Fruit fly (Drosophila melanogaster): ENCODE data around the gene CG31142.
A peak's percentile ranks its signal among the peaks of the same experiment; 100 is the strongest.

Gene CG31142

DNA sequence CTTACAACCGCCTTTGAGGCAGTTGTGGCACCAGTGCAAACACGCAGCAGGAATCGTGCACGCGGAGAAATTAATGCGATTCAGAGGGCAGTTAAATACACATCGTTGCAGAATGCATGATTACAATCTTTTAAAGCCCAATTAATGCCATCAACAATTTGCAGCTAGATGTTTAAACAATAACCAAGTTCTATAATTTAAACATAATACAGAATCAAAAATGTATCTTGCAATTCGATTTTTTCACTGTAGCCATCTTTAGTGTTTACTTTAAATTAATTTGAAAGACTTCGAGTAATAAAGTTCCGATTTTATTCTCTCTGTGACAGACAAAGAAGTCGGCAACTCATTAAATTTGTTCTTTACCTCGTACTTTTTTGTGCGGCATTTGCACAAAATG is 13.1 kb upstream of the CG31142 start (continued):
- TF ChIP-seq zf30C (GFP tag; optimal IDR thresholded peaks at IDR 0.05) (no peak), CG11560 (tag; IDR thresholded peaks at IDR 0.05) (no peak), CG15011 (GFP tag; optimal IDR thresholded peaks at IDR 0.05) (no peak), CG17912 (GFP tag; optimal IDR thresholded peaks at IDR 0.05) (no peak), CG30403 (GFP tag; optimal IDR thresholded peaks at IDR 0.05) (peak; percentile 7), CG13624 (GFP tag; optimal IDR thresholded peaks at IDR 0.05) (no peak), Hr51 (GFP tag; optimal IDR thresholded peaks at IDR 0.05) (peak in 1 of 2 experiments; percentile 3), CG10147 (GFP tag; optimal IDR thresholded peaks at IDR 0.05) (no peak), CG1233 (GFP tag; optimal IDR thresholded peaks at IDR 0.05) (no peak), phol (tag; optimal IDR thresholded peaks at IDR 0.05) (no peak), Dad (GFP tag; optimal IDR thresholded peaks at IDR 0.05) (no peak), z (GFP tag; IDR thresholded peaks at IDR 0.05) (no peak), Camta (GFP tag; optimal IDR thresholded peaks at IDR 0.05) (no peak), CG15601 (tag; optimal IDR thresholded peaks at IDR 0.05) (no peak), Hmr (GFP tag; optimal IDR thresholded peaks at IDR 0.05) (no peak), sug (tag; optimal IDR thresholded peaks at IDR 0.05) (no peak), gsb (GFP tag; IDR thresholded peaks at IDR 0.05) (no peak), CG16813 (GFP tag; IDR thresholded peaks at IDR 0.05; ENCODE audit: partially characterized antibody) (no peak), lov (optimal IDR thresholded peaks at IDR 0.05) (no peak), lov (GFP tag; IDR thresholded peaks at IDR 0.05) (no peak), bcd (GFP tag; optimal IDR thresholded peaks at IDR 0.05) (no peak), Bgb (GFP tag; IDR thresholded peaks at IDR 0.05; ENCODE audit: partially characterized antibody) (no peak), Ptx1 (GFP tag; IDR thresholded peaks at IDR 0.05) (0 out of 2 replicates have a peak, but pooled peaks have one; percentile 24), CG4730 (GFP tag; IDR thresholded peaks at IDR 0.05) (no peak), CG8290 (GFP tag; optimal IDR thresholded peaks at IDR 0.05) (no peak), CG8290 (tag; optimal IDR thresholded peaks at IDR 0.05) (no peak), CG6683 (GFP tag; optimal IDR thresholded peaks at IDR 0.05) (no peak), Chrac-16 (GFP tag; optimal IDR thresholded peaks at IDR 0.05) (no peak), CG12391 (tag; optimal IDR thresholded peaks at IDR 0.05) (no peak), Aef1 (GFP tag; IDR thresholded peaks at IDR 0.05) (no peak), luna (GFP tag; optimal IDR thresholded peaks at IDR 0.05) (no peak), CG6791 (GFP tag; IDR thresholded peaks at IDR 0.05; ENCODE audit: partially characterized antibody) (no peak), ttk (GFP tag; IDR thresholded peaks at IDR 0.05) (no peak), CG6254 (GFP tag; optimal IDR thresholded peaks at IDR 0.05) (peak; percentile 2), CG11504 (tag; optimal IDR thresholded peaks at IDR 0.05) (peak; percentile 23), CG34376 (GFP tag; optimal IDR thresholded peaks at IDR 0.05) (no peak), CG8924 (tag; optimal IDR thresholded peaks at IDR 0.05) (no peak), kay (GFP tag; optimal IDR thresholded peaks at IDR 0.05) (no peak), Dek (tag; optimal IDR thresholded peaks at IDR 0.05) (no peak), Xrp1 (GFP tag; IDR thresholded peaks at IDR 0.05) (0 out of 2 replicates have a peak, but pooled peaks have one; percentile 13), row (GFP tag; IDR thresholded peaks at IDR 0.05) (no peak), Fer2 (tag; optimal IDR thresholded peaks at IDR 0.05) (no peak), CG18476 (GFP tag; optimal IDR thresholded peaks at IDR 0.05) (no peak), wdn (GFP tag; IDR thresholded peaks at IDR 0.05) (no peak), sens (GFP tag) (peak; percentile 54), CG4707 (GFP tag; optimal IDR thresholded peaks at IDR 0.05) (no peak), Vsx1 (GFP tag; optimal IDR thresholded peaks at IDR 0.05) (no peak), disco-r (GFP tag; optimal IDR thresholded peaks at IDR 0.05) (no peak), CG7372 (GFP tag; IDR thresholded peaks at IDR 0.05) (no peak), zen (tag; optimal IDR thresholded peaks at IDR 0.05) (no peak), CG12219 (GFP tag; optimal IDR thresholded peaks at IDR 0.05) (no peak), CG15073 (GFP tag; optimal IDR thresholded peaks at IDR 0.05) (no peak)

Data from whole organism, embryonic.